Worm (Caenorhabditis elegans) whole organism, L3 larva: ENCODE results near the gene hex-5.
A peak's percentile ranks its signal among the peaks of the same experiment; 100 is the strongest.

Experiments
- egl-27 ChIP-seq: sonication (generic microtip); optimal IDR thresholded peaks from 4 replicates; lab custom pipeline; 2017; ENCODE audit warnings: missing biosample characterization, missing genetic modification reagents, missing genetic modification characterization
- elt-3 ChIP-seq, 3 experiments: fragments of 150-350 bp in 1 of 3; sonication (generic microtip) in 2 of 3; optimal IDR thresholded peaks; 2 replicates in 2 of 3; 4 replicates in 1 of 3; lab custom pipeline; 2014 to 2017; ENCODE audit warnings: missing biosample characterization in 3 of 3, missing genetic modification characterization in 3 of 3

DNA sequence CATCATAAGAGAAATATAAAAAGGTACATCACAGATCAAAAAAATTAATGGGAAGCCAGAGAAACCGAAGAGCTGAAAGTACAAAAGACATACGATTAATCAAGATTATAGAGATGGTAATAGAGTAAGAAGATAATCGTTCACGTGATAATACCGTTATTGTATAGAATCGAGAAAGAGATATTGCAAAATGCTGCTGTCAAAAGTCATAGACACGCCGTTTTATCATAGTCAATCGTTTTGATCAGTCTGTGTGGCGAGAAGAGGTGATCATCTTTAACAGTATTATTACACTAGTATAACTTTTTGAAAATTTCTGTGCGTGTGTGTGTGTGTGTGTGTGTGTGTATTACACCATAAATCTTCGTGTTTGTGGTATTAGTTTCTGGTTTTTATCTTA lies 10.7 kb downstream of the hex-5 start:
- TF ChIP-seq elt-3 (tag; optimal IDR thresholded peaks at IDR 0.05; lab: Kevin White, UChicago): peak in 1 of 3 experiments; percentile 53
- TF ChIP-seq egl-27 (tag; lab: Kevin White, UChicago): no peak
